Fruit fly (Drosophila melanogaster) whole organism, embryonic: ENCODE results near the gene shi.

Experiments used
- BEAF-32 ChIP-seq: fragments of 200-800 bp; sonication (Bioruptor generic); optimal IDR thresholded peaks from 3 replicates; lab custom pipeline; 2017; ENCODE audit warnings: missing biosample characterization, missing genetic modification characterization, mild to moderate bottlenecking, moderate library complexity, missing genetic modification reagents
- CG1024 ChIP-seq: fragments of 200-800 bp; sonication (Bioruptor generic); IDR thresholded peaks from 2 replicates; pipeline ENCODE4 v1.3.6; 2022; ENCODE audit warnings: missing biosample characterization, missing genetic modification characterization
- CG12391 ChIP-seq: fragments of 200-800 bp; sonication (Bioruptor generic); optimal IDR thresholded peaks from 3 replicates; lab custom pipeline; 2018; ENCODE audit warnings: missing biosample characterization, mild to moderate bottlenecking, missing genetic modification characterization, moderate library complexity
- CG14710 ChIP-seq: fragments of 200-800 bp; sonication (Bioruptor generic); optimal IDR thresholded peaks from 3 replicates; lab custom pipeline; 2019; ENCODE audit warnings: missing biosample characterization, mild to moderate bottlenecking, missing genetic modification characterization, moderate library complexity
- CG15514 ChIP-seq: fragments of 200-800 bp; sonication (Bioruptor generic); optimal IDR thresholded peaks from 3 replicates; lab custom pipeline; 2017; ENCODE audit warnings: missing biosample characterization, missing genetic modification characterization, mild to moderate bottlenecking, moderate library complexity, missing genetic modification reagents
- CG17361 ChIP-seq: fragments of 200-800 bp; sonication (Bioruptor generic); IDR thresholded peaks from 3 replicates; pipeline ENCODE4 v1.3.6; 2022; ENCODE audit warnings: missing biosample characterization, missing genetic modification characterization
- CG17802 ChIP-seq: fragments of 200-800 bp; sonication (Bioruptor generic); optimal IDR thresholded peaks from 2 replicates; lab custom pipeline; 2018; ENCODE audit warnings: missing biosample characterization, mild to moderate bottlenecking, missing genetic modification characterization, moderate library complexity
- CG30020 ChIP-seq: fragments of 200-800 bp; optimal IDR thresholded peaks from 2 replicates; lab custom pipeline; 2019; ENCODE audit warnings: missing biosample characterization, mild to moderate bottlenecking, missing genetic modification characterization, moderate library complexity
- CG3065 ChIP-seq: fragments of 200-800 bp; sonication (Bioruptor generic); optimal IDR thresholded peaks from 2 replicates; lab custom pipeline; 2016; ENCODE audit warnings: missing biosample characterization, missing genetic modification characterization
- CG4617 ChIP-seq: fragments of 200-800 bp; sonication (Bioruptor generic); optimal IDR thresholded peaks from 3 replicates; lab custom pipeline; 2016; ENCODE audit warnings: missing biosample characterization, missing genetic modification characterization, borderline replicate concordance
- CG7357 ChIP-seq: fragments of 200-800 bp; sonication (Bioruptor generic); IDR thresholded peaks from 3 replicates; pipeline ENCODE4 v1.3.6; 2022; ENCODE audit warnings: missing biosample characterization, missing genetic modification characterization
- CG9215 ChIP-seq: fragments of 200-800 bp; sonication (Bioruptor generic); IDR thresholded peaks from 2 replicates; pipeline ENCODE4 v1.3.6; 2022; ENCODE audit warnings: missing biosample characterization, missing genetic modification characterization
- Dfd ChIP-seq, 2 experiments: fragments of >200 bp; optimal IDR thresholded peaks; 2 replicates each; lab custom pipeline; 2017; ENCODE audit warnings: missing biosample characterization in 2 of 2, missing genetic modification characterization in 2 of 2
- Dp ChIP-seq: fragments of 200-800 bp; sonication (Bioruptor generic); optimal IDR thresholded peaks from 2 replicates; lab custom pipeline; 2018; ENCODE audit warnings: missing biosample characterization, mild to moderate bottlenecking, missing genetic modification characterization, moderate library complexity
- Dref ChIP-seq: fragments of 200-800 bp; sonication (Bioruptor generic); IDR thresholded peaks from 2 replicates; pipeline ENCODE4 v1.3.6; 2022; ENCODE audit warnings: missing biosample characterization, missing genetic modification characterization
- E2f2 ChIP-seq: fragments of 200-800 bp; sonication (Bioruptor generic); IDR thresholded peaks from 2 replicates; pipeline ENCODE4 v1.3.6; 2022; ENCODE audit warnings: missing biosample characterization, missing genetic modification characterization
- Eip74EF ChIP-seq, 2 experiments: fragments of 200-800 bp in 1 of 2; fragments of >200 bp in 1 of 2; sonication (Bioruptor generic) in 1 of 2; optimal IDR thresholded peaks; 2 replicates each; lab custom pipeline; 2017 to 2019; ENCODE audit warnings: missing biosample characterization in 2 of 2, missing genetic modification characterization in 2 of 2, mild to moderate bottlenecking in 1 of 2, moderate library complexity in 1 of 2
- Fer1 ChIP-seq: fragments of 200-800 bp; sonication (Bioruptor generic); optimal IDR thresholded peaks from 2 replicates; lab custom pipeline; 2017; ENCODE audit warnings: missing biosample characterization, mild to moderate bottlenecking, missing genetic modification characterization
- Gsc ChIP-seq: fragments of 200-800 bp; sonication (Bioruptor generic); IDR thresholded peaks from 2 replicates; pipeline ENCODE4 v1.3.6; 2022; ENCODE audit warnings: missing biosample characterization, missing genetic modification characterization
- HLH54F ChIP-seq: fragments of 200-800 bp; sonication (Bioruptor generic); optimal IDR thresholded peaks from 3 replicates; lab custom pipeline; 2016; ENCODE audit warnings: missing biosample characterization, missing genetic modification characterization
- Hr39 ChIP-seq: fragments of >200 bp; optimal IDR thresholded peaks from 2 replicates; lab custom pipeline; 2017
- Lim3 ChIP-seq: fragments of 200-800 bp; sonication (Bioruptor generic); IDR thresholded peaks from 2 replicates; pipeline ENCODE4 v1.3.6; 2022; ENCODE audit warnings: missing biosample characterization, missing genetic modification characterization
- MBD-R2 ChIP-seq: fragments of 200-800 bp; sonication (Bioruptor generic); IDR thresholded peaks from 2 replicates; pipeline ENCODE4 v1.3.6; 2022; ENCODE audit warnings: missing biosample characterization, missing genetic modification characterization
- MESR4 ChIP-seq: fragments of 200-800 bp; sonication (Bioruptor generic); optimal IDR thresholded peaks from 2 replicates; lab custom pipeline; 2018; ENCODE audit warnings: missing biosample characterization, mild to moderate bottlenecking, missing genetic modification characterization, moderate library complexity
- Mad ChIP-seq: fragments of 200-800 bp; sonication (Bioruptor generic); optimal IDR thresholded peaks from 2 replicates; lab custom pipeline; 2016; ENCODE audit warnings: missing biosample characterization, missing genetic modification characterization
- Mes4 ChIP-seq: fragments of 200-800 bp; sonication (Bioruptor generic); optimal IDR thresholded peaks from 2 replicates; lab custom pipeline; 2016; ENCODE audit warnings: missing biosample characterization, missing genetic modification characterization
- Opbp ChIP-seq: fragments of 200-800 bp; sonication (Bioruptor generic); IDR thresholded peaks from 3 replicates; pipeline ENCODE4 v1.3.6; 2022; ENCODE audit warnings: missing biosample characterization, missing genetic modification characterization; ENCODE audit not compliant: partially characterized antibody
- Pdp1 ChIP-seq, 2 experiments: fragments of 200-800 bp; sonication (Bioruptor generic); optimal IDR thresholded peaks; 3 replicates each; lab custom pipeline; 2016; ENCODE audit warnings: missing biosample characterization in 2 of 2, missing genetic modification characterization in 2 of 2, mild to moderate bottlenecking in 1 of 2, moderate library complexity in 1 of 2
- Sry-δ ChIP-seq: fragments of 200-800 bp; sonication (Bioruptor generic); optimal IDR thresholded peaks from 2 replicates; lab custom pipeline; 2016; ENCODE audit warnings: missing biosample characterization, missing genetic modification characterization
- cg ChIP-seq: fragments of 200-800 bp; sonication (Bioruptor generic); optimal IDR thresholded peaks from 3 replicates; lab custom pipeline; 2019; ENCODE audit warnings: missing biosample characterization, mild to moderate bottlenecking, missing genetic modification characterization, moderate library complexity
- exex ChIP-seq: fragments of 200-800 bp; sonication (Bioruptor generic); optimal IDR thresholded peaks from 4 replicates; lab custom pipeline; 2018; ENCODE audit warnings: missing biosample characterization, mild to moderate bottlenecking, missing genetic modification characterization, moderate library complexity
- gfzf ChIP-seq: fragments of 200-800 bp; sonication (Bioruptor generic); optimal IDR thresholded peaks from 2 replicates; lab custom pipeline; 2016; ENCODE audit warnings: missing biosample characterization, mild to moderate bottlenecking, missing genetic modification characterization, moderate library complexity
- grn ChIP-seq: fragments of 200-800 bp; sonication (Bioruptor generic); optimal IDR thresholded peaks from 3 replicates; lab custom pipeline; 2017; ENCODE audit warnings: missing biosample characterization, missing genetic modification characterization
- her ChIP-seq: fragments of 200-800 bp; sonication (Bioruptor generic); optimal IDR thresholded peaks from 2 replicates; lab custom pipeline; 2016; ENCODE audit warnings: missing biosample characterization, missing genetic modification characterization
- nau ChIP-seq: fragments of 200-800 bp; sonication (Bioruptor generic); optimal IDR thresholded peaks from 3 replicates; lab custom pipeline; 2017; ENCODE audit warnings: missing biosample characterization, mild to moderate bottlenecking, missing genetic modification characterization, missing genetic modification reagents
- nmo ChIP-seq: fragments of 200-800 bp; sonication (Bioruptor generic); optimal IDR thresholded peaks from 2 replicates; lab custom pipeline; 2018; ENCODE audit warnings: missing biosample characterization, mild to moderate bottlenecking, missing genetic modification characterization, moderate library complexity
- pfk ChIP-seq: fragments of 200-800 bp; sonication (Bioruptor generic); optimal IDR thresholded peaks from 2 replicates; lab custom pipeline; 2018; ENCODE audit warnings: missing biosample characterization, mild to moderate bottlenecking, missing genetic modification characterization, moderate library complexity
- pros ChIP-seq: fragments of 200-800 bp; sonication (Bioruptor generic); optimal IDR thresholded peaks from 3 replicates; lab custom pipeline; 2019; ENCODE audit warnings: missing biosample characterization, mild to moderate bottlenecking, missing genetic modification characterization, moderate library complexity
- pzg ChIP-seq: fragments of 200-800 bp; sonication (Bioruptor generic); optimal IDR thresholded peaks from 3 replicates; lab custom pipeline; 2018; ENCODE audit warnings: missing biosample characterization, mild to moderate bottlenecking, missing genetic modification characterization, moderate library complexity
- sens ChIP-seq: fragments of 200-800 bp; sonication (Bioruptor generic); peaks from one replicate; lab custom pipeline; 2016; ENCODE audit warnings: missing biosample characterization, missing genetic modification characterization
- sim ChIP-seq: fragments of 200-800 bp; sonication (Bioruptor generic); IDR thresholded peaks from 2 replicates; pipeline ENCODE4 v1.3.6; 2022; ENCODE audit warnings: missing biosample characterization, missing genetic modification characterization
- ssp ChIP-seq: fragments of 200-800 bp; sonication (Bioruptor generic); IDR thresholded peaks from 2 replicates; pipeline ENCODE4 v1.3.6; 2022; ENCODE audit warnings: missing biosample characterization, missing genetic modification characterization
- tup ChIP-seq: fragments of 200-800 bp; sonication (Bioruptor generic); optimal IDR thresholded peaks from 2 replicates; lab custom pipeline; 2016; ENCODE audit warnings: missing biosample characterization, mild to moderate bottlenecking, missing genetic modification characterization, moderate library complexity
- zen ChIP-seq: fragments of 200-800 bp; sonication (Bioruptor generic); optimal IDR thresholded peaks from 3 replicates; lab custom pipeline; 2018; ENCODE audit warnings: missing biosample characterization, mild to moderate bottlenecking, missing genetic modification characterization, moderate library complexity

The shi gene

DNA sequence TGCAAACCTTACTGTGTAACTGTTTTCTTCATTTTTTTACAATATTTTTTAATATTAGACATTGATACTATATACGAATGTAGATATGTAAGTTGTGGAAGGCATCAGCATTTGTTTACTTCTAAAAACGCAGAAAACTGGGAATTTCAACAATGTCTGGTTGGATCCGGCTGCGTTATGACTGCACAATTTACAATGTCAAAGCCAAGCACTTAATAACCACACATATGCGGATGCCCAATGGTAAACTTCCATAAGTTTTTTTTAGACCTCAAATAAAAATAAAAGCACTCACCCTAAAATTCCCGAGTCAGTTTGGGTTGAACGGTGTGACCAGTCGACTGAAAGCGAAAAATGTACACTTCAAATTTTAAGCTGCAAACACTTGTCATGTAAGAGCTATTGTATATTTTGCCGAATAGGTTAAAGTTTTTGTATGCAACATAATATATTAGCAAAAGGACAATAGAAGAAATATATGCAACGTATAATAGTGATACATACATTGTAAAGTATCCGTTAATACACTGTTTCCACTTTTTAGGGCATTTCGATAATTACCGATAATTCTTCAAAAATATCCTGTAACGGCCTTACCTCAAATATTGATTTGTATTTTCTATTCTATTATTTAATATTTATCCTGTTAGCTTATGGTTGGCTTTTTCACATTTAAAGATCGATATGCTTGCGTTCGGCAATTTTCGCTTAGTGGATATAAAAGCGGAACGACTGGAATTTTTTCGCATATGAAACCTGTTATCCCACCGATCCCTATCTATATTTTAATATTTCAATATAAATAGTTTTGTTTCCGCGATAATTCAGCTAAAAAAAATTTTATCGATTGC lies 48.4 kb downstream of the shi start, which contains the start of gene Stim (continued):
- TF ChIP-seq Gsc (GFP tag; lab: Robert Waterston, UW) (no peak), sim (GFP tag; lab: Robert Waterston, UW) (no peak), cg (no peak), Eip74EF (GFP tag; optimal IDR thresholded peaks at IDR 0.05; lab: Kevin White, UChicago) (peak in 1 of 2 experiments; percentile 8), CG3065 (no peak), MESR4 (peak; percentile 58), CG15514 (GFP tag; lab: Kevin White, UChicago) (peak; percentile 33), ssp (peak; percentile 89), Lim3 (GFP tag; lab: Robert Waterston, UW) (no peak), CG30020 (tag; lab: Kevin White, UChicago) (peak; percentile 95), HLH54F (GFP tag; lab: Kevin White, UChicago) (no peak), sens (peak; percentile 1), BEAF-32 (GFP tag; lab: Kevin White, UChicago) (peak; percentile 30), Hr39 (lab: Kevin White, UChicago) (no peak), Fer1 (no peak), Mes4 (no peak), MBD-R2 (GFP tag; lab: Robert Waterston, UW) (peak; percentile 11; the same call in 1 of the 2 replicates), CG17802 (tag; lab: Kevin White, UChicago) (peak; percentile 65), CG7357 (GFP tag; lab: Robert Waterston, UW) (peak; percentile 89), gfzf (GFP tag; lab: Kevin White, UChicago) (peak; percentile 57), tup (no peak), pzg (GFP tag; lab: Kevin White, UChicago) (peak; percentile 42), exex (tag; lab: Kevin White, UChicago) (no peak), Dref (GFP tag; lab: Robert Waterston, UW) (peak; percentile 41; the same call in 1 of the 2 replicates), CG4617 (GFP tag; lab: Kevin White, UChicago) (peak; percentile 67), nmo (peak; percentile 15), Dfd (GFP tag; optimal IDR thresholded peaks at IDR 0.05; lab: Kevin White, UChicago) (peak in 1 of 2 experiments; percentile 45), Pdp1 (GFP tag; optimal IDR thresholded peaks at IDR 0.05; lab: Kevin White, UChicago) (peak in 1 of 2 experiments; percentile 21), CG14710 (tag; lab: Kevin White, UChicago) (peak; percentile 23), grn (GFP tag; lab: Kevin White, UChicago) (no peak), CG17361 (GFP tag; lab: Robert Waterston, UW) (0 out of 3 replicates have a peak, but pooled peaks have one; percentile 35)

DNA sequence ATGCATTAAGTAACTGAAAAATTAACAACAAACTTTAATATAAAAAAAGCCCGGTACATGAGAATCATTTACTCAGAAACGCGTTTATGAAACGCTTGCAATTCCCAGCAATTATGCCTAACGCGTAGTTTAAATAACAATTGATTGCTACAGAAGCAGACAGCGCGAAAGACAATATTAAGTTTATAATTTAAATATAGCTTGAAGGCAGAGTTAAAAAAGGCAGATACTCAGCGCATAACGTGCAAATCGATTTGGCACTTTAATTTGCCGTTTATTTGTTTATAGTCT lies 49.0 kb downstream of the shi start, which contains the start of gene CG8924:
CG8924 (plus strand) TSS at position 122 of the 291 bp plus-strand sequence.
- TF ChIP-seq CG1024 (GFP tag; lab: Robert Waterston, UW) (peak; percentile 43; the same call in 1 of the 2 replicates), CG30020 (tag; lab: Kevin White, UChicago) (peak; percentile 83), pzg (GFP tag; lab: Kevin White, UChicago) (peak; percentile 9), zen (tag; lab: Kevin White, UChicago) (no peak), Dref (GFP tag; lab: Robert Waterston, UW) (peak; percentile 40), Mad (GFP tag; lab: Kevin White, UChicago) (no peak), nau (GFP tag; lab: Kevin White, UChicago) (no peak), Sry-δ (GFP tag; lab: Kevin White, UChicago) (no peak), Opbp (GFP tag; lab: Robert Waterston, UW) (0 out of 3 replicates have a peak, but pooled peaks have one; percentile 26), CG9215 (GFP tag; lab: Robert Waterston, UW) (no peak), CG12391 (no peak), pfk (GFP tag; lab: Kevin White, UChicago) (peak; percentile 58), E2f2 (peak; percentile 52), her (GFP tag; lab: Kevin White, UChicago) (peak; percentile 98), pros (GFP tag; lab: Kevin White, UChicago) (no peak), gfzf (GFP tag; lab: Kevin White, UChicago) (peak; percentile 61), CG17361 (GFP tag; lab: Robert Waterston, UW) (0 out of 3 replicates have a peak, but pooled peaks have one; percentile 8), Dp (GFP tag; lab: Kevin White, UChicago) (peak; percentile 42)
